Fruit fly (Drosophila melanogaster) whole organism, wandering third instar larva: ENCODE data around the gene CG31300.
A peak's percentile ranks its signal among the peaks of the same experiment; 100 is the strongest.

Experiments used
- Abd-B ChIP-seq: fragments of >200 bp; optimal IDR thresholded peaks from 2 replicates; lab custom pipeline; 2017; ENCODE audit warnings: missing biosample characterization, missing genetic modification characterization
- CG32264 ChIP-seq: fragments of 200-800 bp; sonication (Bioruptor generic); optimal IDR thresholded peaks from 2 replicates; lab custom pipeline; 2016; ENCODE audit warnings: missing biosample characterization, missing genetic modification characterization
- CG9705 ChIP-seq: fragments of 200-800 bp; sonication (Bioruptor generic); optimal IDR thresholded peaks from 2 replicates; lab custom pipeline; 2018; ENCODE audit warnings: missing biosample characterization, mild to moderate bottlenecking, missing genetic modification characterization
- CrebA ChIP-seq: fragments of 200-800 bp; sonication (Bioruptor generic); optimal IDR thresholded peaks from 2 replicates; lab custom pipeline; 2016; ENCODE audit warnings: missing biosample characterization, mild to moderate bottlenecking, missing genetic modification characterization, borderline replicate concordance
- Dfd ChIP-seq: fragments of >200 bp; optimal IDR thresholded peaks from 2 replicates; lab custom pipeline; 2017; ENCODE audit warnings: missing biosample characterization, missing genetic modification characterization
- Dif ChIP-seq: fragments of 200-275, 200-300 bp; sonication (Bioruptor generic); optimal IDR thresholded peaks from 2 replicates; lab custom pipeline; 2018; ENCODE audit warnings: missing biosample characterization, missing genetic modification characterization; ENCODE audit not compliant: partially characterized antibody
- GATAd ChIP-seq: sonication (Bioruptor generic); optimal IDR thresholded peaks from 2 replicates; lab custom pipeline; 2016; ENCODE audit warnings: missing biosample characterization, missing genetic modification characterization
- HLH106 ChIP-seq: fragments of 200-800 bp; optimal IDR thresholded peaks from 3 replicates; lab custom pipeline; 2019; ENCODE audit warnings: missing biosample characterization, mild to moderate bottlenecking, missing genetic modification characterization, moderate library complexity
- Hnf4 ChIP-seq: fragments of 200-800 bp; sonication (Bioruptor generic); optimal IDR thresholded peaks from 2 replicates; lab custom pipeline; 2016; ENCODE audit warnings: missing biosample characterization, mild to moderate bottlenecking, missing genetic modification characterization
- Hr78 ChIP-seq: fragments of >200 bp; optimal IDR thresholded peaks from 2 replicates; lab custom pipeline; 2017; ENCODE audit warnings: missing biosample characterization, missing genetic modification characterization
- Hr83 ChIP-seq: fragments of 200-300 bp; sonication (Bioruptor generic); optimal IDR thresholded peaks from 2 replicates; lab custom pipeline; 2016; ENCODE audit warnings: missing biosample characterization, mild to moderate bottlenecking, missing genetic modification characterization, moderate library complexity; ENCODE audit not compliant: poor library complexity, severe bottlenecking
- Jra ChIP-seq: sonication (Bioruptor generic); optimal IDR thresholded peaks from 2 replicates; lab custom pipeline; 2016; ENCODE audit warnings: missing biosample characterization, missing genetic modification characterization
- Mio ChIP-seq: sonication (Bioruptor generic); optimal IDR thresholded peaks from 2 replicates; lab custom pipeline; 2016; ENCODE audit warnings: missing biosample characterization, missing genetic modification characterization
- Myc ChIP-seq: fragments of >200 bp; optimal IDR thresholded peaks from 2 replicates; lab custom pipeline; 2017
- N ChIP-seq: fragments of >200 bp; optimal IDR thresholded peaks from 2 replicates; lab custom pipeline; 2018; ENCODE audit warnings: missing biosample characterization, missing external identifiers, missing genetic modification characterization
- OdsH ChIP-seq: fragments of 200-800 bp; sonication (Bioruptor generic); optimal IDR thresholded peaks from 2 replicates; lab custom pipeline; 2016; ENCODE audit warnings: missing biosample characterization, mild to moderate bottlenecking, missing genetic modification characterization
- Rel ChIP-seq, 2 experiments: fragments of 200-800 bp; sonication (Bioruptor generic) in 1 of 2; optimal IDR thresholded peaks; 2 replicates in 1 of 2; 3 replicates in 1 of 2; lab custom pipeline; 2016 to 2019; ENCODE audit warnings: mild to moderate bottlenecking in 2 of 2, missing biosample characterization in 2 of 2, missing genetic modification characterization in 2 of 2, moderate library complexity in 1 of 2
- Sp1 ChIP-seq: fragments of 200-800 bp; sonication (Bioruptor generic); optimal IDR thresholded peaks from 3 replicates; lab custom pipeline; 2019; ENCODE audit warnings: missing biosample characterization, mild to moderate bottlenecking, missing genetic modification characterization, moderate library complexity
- Vsx2 ChIP-seq: fragments of 200-300, 225-300 bp; sonication (Bioruptor generic); optimal IDR thresholded peaks from 2 replicates; lab custom pipeline; 2018; ENCODE audit warnings: missing biosample characterization, missing genetic modification characterization; ENCODE audit not compliant: partially characterized antibody
- br ChIP-seq: fragments of 200-800 bp; sonication (Bioruptor generic); optimal IDR thresholded peaks from 2 replicates; lab custom pipeline; 2016; ENCODE audit warnings: missing biosample characterization, missing genetic modification characterization
- brk ChIP-seq: fragments of 200-800 bp; sonication (Bioruptor generic); optimal IDR thresholded peaks from 2 replicates; lab custom pipeline; 2016; ENCODE audit warnings: missing biosample characterization, mild to moderate bottlenecking, missing genetic modification characterization
- dl ChIP-seq, 2 experiments: fragments of 175-275, 200-275 bp in 1 of 2; fragments of 200-275 bp in 1 of 2; sonication (Bioruptor generic); optimal IDR thresholded peaks; lab custom pipeline; 2018; ENCODE audit warnings: mild to moderate bottlenecking in 2 of 2, missing biosample characterization in 2 of 2, missing genetic modification characterization in 2 of 2, moderate library complexity in 2 of 2; ENCODE audit not compliant: partially characterized antibody in 2 of 2, insufficient read depth in 1 of 2
- dmrt93B ChIP-seq: fragments of 200-800 bp; sonication (Bioruptor generic); optimal IDR thresholded peaks from 2 replicates; lab custom pipeline; 2018; ENCODE audit warnings: missing biosample characterization, mild to moderate bottlenecking, missing genetic modification characterization
- dsf ChIP-seq: sonication (Bioruptor generic); optimal IDR thresholded peaks from 2 replicates; lab custom pipeline; 2016; ENCODE audit warnings: missing biosample characterization, missing genetic modification characterization, borderline replicate concordance
- ey ChIP-seq: fragments of 200-800 bp; sonication (Bioruptor generic); optimal IDR thresholded peaks from 2 replicates; lab custom pipeline; 2016; ENCODE audit warnings: missing biosample characterization, missing genetic modification characterization
- foxo ChIP-seq, 2 experiments: fragments of 200-800 bp; sonication (Bioruptor generic); optimal IDR thresholded peaks; 2 replicates in 1 of 2; 3 replicates in 1 of 2; lab custom pipeline; 2016 to 2017; ENCODE audit warnings: missing biosample characterization in 2 of 2, missing genetic modification characterization in 2 of 2
- fru ChIP-seq: fragments of 200-800 bp; sonication (Bioruptor generic); optimal IDR thresholded peaks from 3 replicates; lab custom pipeline; 2016; ENCODE audit warnings: missing biosample characterization, mild to moderate bottlenecking, missing genetic modification characterization
- h ChIP-seq: fragments of 200-800 bp; sonication (Bioruptor generic); optimal IDR thresholded peaks from 3 replicates; lab custom pipeline; 2016; ENCODE audit warnings: missing biosample characterization, mild to moderate bottlenecking, missing genetic modification characterization
- jim ChIP-seq: fragments of 175-275, 200-325 bp; sonication (Bioruptor generic); optimal IDR thresholded peaks from 2 replicates; lab custom pipeline; 2016; ENCODE audit warnings: missing biosample characterization, mild to moderate bottlenecking, missing genetic modification characterization
- lola ChIP-seq: fragments of >200 bp; optimal IDR thresholded peaks from 2 replicates; lab custom pipeline; 2017; ENCODE audit warnings: missing biosample characterization, missing genetic modification characterization
- pan ChIP-seq: fragments of >200 bp; optimal IDR thresholded peaks from 2 replicates; lab custom pipeline; 2017
- psq ChIP-seq: fragments of 200-800 bp; sonication (Bioruptor generic); optimal IDR thresholded peaks from 3 replicates; lab custom pipeline; 2017; ENCODE audit warnings: missing biosample characterization, mild to moderate bottlenecking, missing genetic modification characterization, moderate library complexity
- rgr ChIP-seq: fragments of 200-800 bp; sonication (Bioruptor generic); optimal IDR thresholded peaks from 3 replicates; lab custom pipeline; 2016; ENCODE audit warnings: missing biosample characterization, mild to moderate bottlenecking, missing genetic modification characterization
- sage ChIP-seq: fragments of 200-800 bp; sonication (Bioruptor generic); optimal IDR thresholded peaks from 2 replicates; lab custom pipeline; 2016; ENCODE audit warnings: missing biosample characterization, mild to moderate bottlenecking, missing genetic modification characterization
- sv ChIP-seq: fragments of 200-800 bp; sonication (Bioruptor generic); optimal IDR thresholded peaks from 3 replicates; lab custom pipeline; 2016; ENCODE audit warnings: missing biosample characterization, missing genetic modification characterization
- tai ChIP-seq: sonication (Bioruptor generic); optimal IDR thresholded peaks from 2 replicates; lab custom pipeline; 2016; ENCODE audit warnings: missing biosample characterization, missing genetic modification characterization
- usp ChIP-seq: fragments of >200 bp; optimal IDR thresholded peaks from 2 replicates; lab custom pipeline; 2017; ENCODE audit warnings: missing biosample characterization, missing genetic modification characterization
- woc ChIP-seq: sonication (Bioruptor generic); optimal IDR thresholded peaks from 2 replicates; lab custom pipeline; 2016; ENCODE audit warnings: missing biosample characterization, mild to moderate bottlenecking, missing genetic modification characterization

The CG31300 gene

dm6 chr3R:25247379-25247869, 36.0 kb upstream of the CG31300 start, which contains the start of the genes RpS27 and Nup37 (continued):
- peak; percentile 99 for TF ChIP-seq rgr (GFP tag; lab: Kevin White, UChicago)
- peak; percentile 96 for TF ChIP-seq fru
- peak; percentile 96 for TF ChIP-seq HLH106 (tag; lab: Kevin White, UChicago)

DNA sequence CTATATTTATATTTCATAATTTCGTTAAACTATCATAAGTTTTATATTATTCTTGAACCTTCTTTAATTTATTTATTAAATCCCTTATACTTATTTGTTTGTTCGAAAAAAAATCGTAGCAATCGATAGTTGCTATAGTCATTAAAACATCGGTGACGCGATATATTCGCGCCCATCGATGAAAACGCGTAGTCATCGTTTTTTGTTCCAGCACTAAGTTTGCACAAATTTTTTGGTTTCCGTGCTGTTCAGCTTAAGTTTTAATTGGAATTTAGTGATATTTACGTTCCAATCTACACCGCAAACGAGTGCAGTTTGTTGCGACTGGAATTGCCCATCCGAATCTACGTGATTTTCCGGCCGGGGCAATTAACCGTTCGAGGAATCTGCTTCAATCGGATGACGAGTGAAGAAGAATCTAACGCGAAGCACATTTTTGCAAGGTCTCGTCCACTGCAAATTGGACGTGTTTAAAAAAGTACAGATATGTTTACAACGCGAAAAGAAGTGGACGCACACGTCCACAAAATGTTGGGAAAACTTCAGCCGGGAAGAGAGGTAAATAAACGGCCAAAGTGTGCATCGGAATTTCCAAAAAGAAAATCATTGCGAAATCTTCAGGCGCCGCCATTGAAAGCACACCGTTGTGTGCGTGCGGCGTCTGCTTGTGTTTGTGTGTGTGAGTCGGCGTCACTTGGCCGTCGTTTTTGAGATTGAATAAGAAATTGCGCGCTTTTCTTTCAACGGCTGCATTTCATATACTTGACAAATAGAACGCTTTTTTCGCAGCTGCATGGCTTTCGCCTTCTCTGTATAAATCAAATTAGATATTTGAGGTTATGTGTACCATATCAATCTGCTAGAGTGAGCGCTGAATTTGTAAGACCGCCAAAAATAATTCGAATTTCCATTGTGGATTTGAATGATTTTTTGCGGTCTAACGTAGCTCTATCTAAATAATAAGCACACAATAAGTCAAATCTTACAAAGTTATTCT, 34.0 kb upstream of the CG31300 start, which contains the start of gene Nup358:
Nup358 (plus strand) TSS at position 204 of the 997 bp plus-strand sequence.
- no peak for TF ChIP-seq OdsH
- TF ChIP-seq Rel (GFP tag; optimal IDR thresholded peaks at IDR 0.05; lab: Kevin White, UChicago), result no peak
- TF ChIP-seq Rel (tag; optimal IDR thresholded peaks at IDR 0.05; lab: Kevin White, UChicago), result peak; percentile 18
- peak; percentile 5 for TF ChIP-seq Sp1 (GFP tag; lab: Kevin White, UChicago)
- TF ChIP-seq h (GFP tag; lab: Kevin White, UChicago), result no peak

DNA sequence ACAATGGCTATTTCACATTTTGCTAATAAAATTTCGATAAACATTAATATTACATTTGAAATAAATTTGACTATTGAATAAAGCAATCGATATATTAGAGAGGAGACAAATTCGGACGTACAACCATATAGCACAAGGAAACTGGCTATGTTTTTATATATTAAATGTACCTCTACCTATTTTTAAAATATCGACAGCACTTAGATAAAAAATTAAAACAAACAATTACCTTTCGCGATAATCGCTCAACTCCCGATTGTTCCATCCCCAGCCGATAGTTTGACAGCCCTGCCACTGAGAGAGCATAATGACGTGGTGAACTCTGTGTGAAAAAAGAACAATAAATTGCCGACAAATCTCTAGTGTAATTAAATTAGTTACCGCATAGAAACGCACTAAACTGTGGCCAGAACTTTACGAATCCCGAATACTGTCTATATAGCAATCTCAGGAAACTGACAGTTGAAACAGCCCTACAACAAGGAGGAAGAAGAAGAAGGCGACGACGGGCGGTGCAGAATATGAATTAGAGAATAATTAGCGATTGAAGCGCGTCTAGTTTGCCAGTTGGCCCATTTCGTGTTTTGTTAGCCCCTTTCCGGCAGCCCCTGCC, 24.7 kb upstream of the CG31300 start, which contains the start of gene CG11857:
CG11857 (plus strand) TSS at position 271 of the 613 bp plus-strand sequence.
- peak; percentile 43 for TF ChIP-seq jim (GFP tag; lab: Kevin White, UChicago)
- no peak for TF ChIP-seq N (GFP tag; lab: Kevin White, UChicago)
- TF ChIP-seq br, result peak; percentile 96
- TF ChIP-seq CG9705 (GFP tag; lab: Kevin White, UChicago), result peak; percentile 95
- no peak for TF ChIP-seq usp
- peak; percentile 98 for TF ChIP-seq rgr (GFP tag; lab: Kevin White, UChicago)
- TF ChIP-seq Sp1 (GFP tag; lab: Kevin White, UChicago), result peak; percentile 96
- peak; percentile 97 for TF ChIP-seq woc
- no peak for TF ChIP-seq lola (GFP tag; lab: Kevin White, UChicago)
- peak; percentile 94 for TF ChIP-seq dsf (GFP tag; lab: Kevin White, UChicago)
- peak; percentile 96 for TF ChIP-seq OdsH
- peak; percentile 97 for TF ChIP-seq ey (GFP tag; lab: Kevin White, UChicago)
- no peak for TF ChIP-seq pan
- peak; percentile 89 to 98 for TF ChIP-seq foxo (GFP tag; optimal IDR thresholded peaks at IDR 0.05; lab: Kevin White, UChicago)
- peak; percentile 98 for TF ChIP-seq HLH106 (tag; lab: Kevin White, UChicago)
- peak; percentile 96 for TF ChIP-seq dmrt93B (GFP tag; lab: Kevin White, UChicago)
- peak; percentile 98 for TF ChIP-seq sv (GFP tag; lab: Kevin White, UChicago)
- peak; percentile 94 for TF ChIP-seq psq
- TF ChIP-seq CrebA (GFP tag; lab: Kevin White, UChicago), result no peak
- no peak for TF ChIP-seq Abd-B (GFP tag; lab: Kevin White, UChicago)
- TF ChIP-seq Mio (GFP tag; lab: Kevin White, UChicago), result peak; percentile 79
- peak; percentile 93 for TF ChIP-seq CG32264 (GFP tag; lab: Kevin White, UChicago)
- TF ChIP-seq Myc (lab: Kevin White, UChicago), result peak; percentile 25
- peak; percentile 94 for TF ChIP-seq GATAd (GFP tag; lab: Kevin White, UChicago)
- peak; percentile 98 for TF ChIP-seq Jra (GFP tag; lab: Kevin White, UChicago)
- no peak for TF ChIP-seq Hr78 (GFP tag; lab: Kevin White, UChicago)
- TF ChIP-seq Rel (GFP tag; optimal IDR thresholded peaks at IDR 0.05; lab: Kevin White, UChicago), result peak; percentile 40
- TF ChIP-seq Rel (tag; optimal IDR thresholded peaks at IDR 0.05; lab: Kevin White, UChicago), result peak; percentile 82
- TF ChIP-seq Hnf4 (GFP tag; lab: Kevin White, UChicago), result peak; percentile 99
- peak; percentile 96 for TF ChIP-seq Hr83 (GFP tag; lab: Kevin White, UChicago)
- no peak for TF ChIP-seq tai (GFP tag; lab: Kevin White, UChicago)
- TF ChIP-seq brk (GFP tag; lab: Kevin White, UChicago), result no peak
- peak; percentile 99 for TF ChIP-seq h (GFP tag; lab: Kevin White, UChicago)
- no peak for TF ChIP-seq Dfd (GFP tag; lab: Kevin White, UChicago)
- no peak for TF ChIP-seq dl (GFP tag; optimal IDR thresholded peaks at IDR 0.05; lab: Kevin White, UChicago; ENCODE audit: insufficient read depth in 1 of 2, partially characterized antibody in 2 of 2)
- no peak for TF ChIP-seq Vsx2 (GFP tag; lab: Kevin White, UChicago)
- TF ChIP-seq fru, result peak; percentile 97
- no peak for TF ChIP-seq Dif (GFP tag; lab: Kevin White, UChicago)
- TF ChIP-seq sage (GFP tag; lab: Kevin White, UChicago), result no peak
